Worm (Caenorhabditis elegans): Measurements from ENCODE around the gene M01F1.9.

Gene M01F1.9

ce11 chrIII:3471403-3472053, 27.3 kb downstream of the M01F1.9 start, which contains the start of gene rsu-1 (continued):
- TF ChIP-seq ceh-19 (GFP tag; optimal IDR thresholded peaks at IDR 0.05) (no peak), hlh-15 (tag; optimal IDR thresholded peaks at IDR 0.05) (no peak), C08G9.2 (tag; optimal IDR thresholded peaks at IDR 0.05) (peak; percentile 25), ceh-22 (tag; optimal IDR thresholded peaks at IDR 0.05) (no peak), ref-2 (tag; optimal IDR thresholded peaks at IDR 0.05) (peak; percentile 71), unc-3 (GFP tag; conservative IDR thresholded peaks at IDR 0.05) (no peak), unc-3 (tag; optimal IDR thresholded peaks at IDR 0.05) (no peak), unc-86 (tag; optimal IDR thresholded peaks at IDR 0.05) (no peak), madf-2 (tag; optimal IDR thresholded peaks at IDR 0.05) (no peak), rnt-1 (tag; optimal IDR thresholded peaks at IDR 0.05) (peak; percentile 43), pat-9 (tag; optimal IDR thresholded peaks at IDR 0.05) (peak; percentile 44), sdc-2 (tag; optimal IDR thresholded peaks at IDR 0.05) (peak; percentile 48), nfya-1 (tag; optimal IDR thresholded peaks at IDR 0.05) (peak; percentile 82), sox-4 (tag; optimal IDR thresholded peaks at IDR 0.05) (no peak), npax-4 (tag; optimal IDR thresholded peaks at IDR 0.05) (no peak), ets-4 (tag; optimal IDR thresholded peaks at IDR 0.05) (no peak), pha-2 (tag; optimal IDR thresholded peaks at IDR 0.05) (no peak), unc-55 (GFP tag; optimal IDR thresholded peaks at IDR 0.05) (peak; percentile 78), unc-42 (tag; optimal IDR thresholded peaks at IDR 0.05) (peak; percentile 16), ceh-45 (GFP tag; IDR thresholded peaks at IDR 0.05) (no peak), fkh-10 (GFP tag; optimal IDR thresholded peaks at IDR 0.05) (no peak), elt-2 (tag; optimal IDR thresholded peaks at IDR 0.05) (peak; percentile 7), C38D4.7 (GFP tag; optimal IDR thresholded peaks at IDR 0.05) (no peak), ahr-1 (tag; optimal IDR thresholded peaks at IDR 0.05) (no peak), hlh-6 (tag; optimal IDR thresholded peaks at IDR 0.05) (no peak), dve-1 (tag; optimal IDR thresholded peaks at IDR 0.05) (no peak), ceh-2 (tag; optimal IDR thresholded peaks at IDR 0.05) (peak; percentile 47), syd-9 (tag; optimal IDR thresholded peaks at IDR 0.05) (no peak), K09A11.1 (tag; optimal IDR thresholded peaks at IDR 0.05; ENCODE audit: insufficient read depth) (no peak), pqm-1 (tag; optimal IDR thresholded peaks at IDR 0.05) (no peak), ztf-16 (tag; optimal IDR thresholded peaks at IDR 0.05) (no peak), T23F11.4 (GFP tag; optimal IDR thresholded peaks at IDR 0.05) (no peak), zip-5 (tag; optimal IDR thresholded peaks at IDR 0.05) (no peak), Y22D7AL.16 (tag; optimal IDR thresholded peaks at IDR 0.05) (no peak), ceh-34 (tag; optimal IDR thresholded peaks at IDR 0.05) (peak; percentile 56), ceh-48 (tag; optimal IDR thresholded peaks at IDR 0.05) (no peak), ceh-9 (tag; optimal IDR thresholded peaks at IDR 0.05) (no peak), ceh-14 (tag; optimal IDR thresholded peaks at IDR 0.05) (no peak), ceh-24 (tag; optimal IDR thresholded peaks at IDR 0.05) (no peak)

DNA sequence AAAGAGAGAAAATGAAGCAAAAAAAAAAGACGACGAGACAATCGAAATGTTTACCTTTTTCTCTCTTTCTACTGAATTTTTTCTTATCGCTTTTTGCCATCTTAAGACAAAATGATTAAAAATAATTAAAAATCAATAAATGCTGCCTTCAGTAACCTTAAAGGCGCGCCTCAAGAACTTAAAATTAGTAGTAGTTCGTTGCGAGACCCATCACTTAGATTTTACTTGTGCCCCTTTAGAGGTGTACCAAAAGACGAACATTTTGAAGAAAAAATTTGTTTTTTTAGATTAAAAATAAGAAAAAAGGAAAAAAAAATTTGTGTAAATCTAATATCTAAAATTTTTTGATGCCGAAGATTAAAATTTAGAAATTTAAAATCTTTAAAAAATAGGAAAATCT, 27.9 kb downstream of the M01F1.9 start:
- TF ChIP-seq ceh-18 (tag; optimal IDR thresholded peaks at IDR 0.05) (no peak), nhr-11 (tag; optimal IDR thresholded peaks at IDR 0.05) (no peak), sox-2 (GFP tag; IDR thresholded peaks at IDR 0.05) (no peak), ceh-2 (tag; optimal IDR thresholded peaks at IDR 0.05) (no peak), tbx-7 (tag; optimal IDR thresholded peaks at IDR 0.05) (no peak)

Data from whole organism, late embryonic.